Worm (Caenorhabditis elegans): ENCODE measurements around the gene mpz-4.
A peak's percentile ranks its signal among the peaks of the same experiment; 100 is the strongest.

Gene mpz-4

ce11 chrIV:4814185-4814584 is 12.9 kb downstream of the mpz-4 start, which contains the start of gene srw-94:
Gene srw-94 (plus strand): TSS chrIV:4814485.
- no peak for TF ChIP-seq ZK185.1 (tag; optimal IDR thresholded peaks at IDR 0.05; ENCODE audit: poor library complexity, severe bottlenecking)
- no peak for TF ChIP-seq nfyb-1 (GFP tag; IDR thresholded peaks at IDR 0.05)
- no peak for TF ChIP-seq aptf-3 (GFP tag; IDR thresholded peaks at IDR 0.05)
- TF ChIP-seq Y53F4B.3 (GFP tag; IDR thresholded peaks at IDR 0.05), result no peak
- TF ChIP-seq hmg-20 (GFP tag; IDR thresholded peaks at IDR 0.05), result no peak

- TF ChIP-seq F49E8.2 (tag; optimal IDR thresholded peaks at IDR 0.05; ENCODE audit: insufficient read depth) (peak; percentile 59), snpc-1.1 (tag; optimal IDR thresholded peaks at IDR 0.05; ENCODE audit: insufficient read depth) (peak; percentile 24), hsf-1 (GFP tag; IDR thresholded peaks at IDR 0.05) (no peak), attf-6 (GFP tag; IDR thresholded peaks at IDR 0.05) (0 out of 2 replicates have a peak, but pooled peaks have one; percentile 53), bed-1 (GFP tag; IDR thresholded peaks at IDR 0.05) (0 out of 2 replicates have a peak, but pooled peaks have one; percentile 8), atf-7 (tag; optimal IDR thresholded peaks at IDR 0.05) (peak; percentile 9), die-1 (tag; optimal IDR thresholded peaks at IDR 0.05) (peak; percentile 12), lin-54 (GFP tag; optimal IDR thresholded peaks at IDR 0.05) (peak; percentile 9), F23B12.7 (tag; optimal IDR thresholded peaks at IDR 0.05; ENCODE audit: insufficient read depth) (no peak), mcd-1 (GFP tag; IDR thresholded peaks at IDR 0.05) (peak; percentile 28; the same call in 1 of the 2 replicates), hrde-1 (tag; optimal IDR thresholded peaks at IDR 0.05; ENCODE audit: borderline replicate concordance) (peak; percentile 53), snpc-1.3 (tag; optimal IDR thresholded peaks at IDR 0.05; ENCODE audit: insufficient read depth) (peak; percentile 19), tlf-1 (GFP tag; optimal IDR thresholded peaks at IDR 0.05) (no peak), rcor-1 (GFP tag; IDR thresholded peaks at IDR 0.05) (peak; percentile 50; the same call in 1 of the 2 replicates), ceh-58 (GFP tag; IDR thresholded peaks at IDR 0.05) (no peak), F22D6.2 (tag; optimal IDR thresholded peaks at IDR 0.05) (no peak), ztf-25 (GFP tag; IDR thresholded peaks at IDR 0.05) (0 out of 2 replicates have a peak, but pooled peaks have one; percentile 20), lin-35 (GFP tag; optimal IDR thresholded peaks at IDR 0.05) (peak in 1 of 3 experiments; percentile 11), snpc-3.4 (tag; optimal IDR thresholded peaks at IDR 0.05) (peak; percentile 24), madf-3 (GFP tag; IDR thresholded peaks at IDR 0.05) (0 out of 2 replicates have a peak, but pooled peaks have one; percentile 71), ceh-100 (GFP tag; IDR thresholded peaks at IDR 0.05) (0 out of 2 replicates have a peak, but pooled peaks have one; percentile 40), attf-5 (GFP tag; optimal IDR thresholded peaks at IDR 0.05) (no peak), efl-1 (GFP tag; optimal IDR thresholded peaks at IDR 0.05) (no peak), madf-6 (GFP tag; IDR thresholded peaks at IDR 0.05) (peak; percentile 45; the same call in 1 of the 2 replicates), tbp1 (GFP tag; optimal IDR thresholded peaks at IDR 0.05) (peak; percentile 38), ama-1 (optimal IDR thresholded peaks at IDR 0.05) (no peak), ama-1 (GFP tag; optimal IDR thresholded peaks at IDR 0.05) (no peak), cebp-1 (GFP tag; IDR thresholded peaks at IDR 0.05) (no peak), cebp-1 (tag; optimal IDR thresholded peaks at IDR 0.05) (peak; percentile 16), ztf-3 (GFP tag; optimal IDR thresholded peaks at IDR 0.05) (no peak), attf-3 (GFP tag; conservative IDR thresholded peaks at IDR 0.05) (no peak), unc-130 (GFP tag; optimal IDR thresholded peaks at IDR 0.05) (peak; percentile 5), hmg-1.2 (GFP tag; IDR thresholded peaks at IDR 0.05) (0 out of 2 replicates have a peak, but pooled peaks have one; percentile 10), snpc-4 (GFP tag; optimal IDR thresholded peaks at IDR 0.05) (no peak), snpc-4 (tag; optimal IDR thresholded peaks at IDR 0.05) (peak in 2 of 4 experiments; percentile 51 to 81), B0336.3 (GFP tag; IDR thresholded peaks at IDR 0.05) (peak; percentile 86), lin-26 (GFP tag; IDR thresholded peaks at IDR 0.05) (0 out of 2 replicates have a peak, but pooled peaks have one; percentile 18), B0019.2 (GFP tag; conservative IDR thresholded peaks at IDR 0.05) (no peak), K12H6.12 (tag; optimal IDR thresholded peaks at IDR 0.05) (no peak), Y56A3A.18 (GFP tag; IDR thresholded peaks at IDR 0.05) (no peak)
Measured at ce11 chrIV:4811863-4812262, 15.3 kb downstream of the mpz-4 start, which contains the start of gene srw-95. Gene srw-95 (plus strand): TSS chrIV:4812075.

Measured in whole organism, young adult.